Worm (Caenorhabditis elegans): ENCODE results near the gene F54C9.14.

F54C9.14 gene

ce11 chrII:8590684-8591083 is 28.6 kb downstream of the F54C9.14 start, which contains the start of gene aptf-4:
aptf-4 (plus strand) TSS chrII:8590984.
- TF ChIP-seq nhr-237 (tag; optimal IDR thresholded peaks at IDR 0.05) (no peak), unc-86 (tag; optimal IDR thresholded peaks at IDR 0.05) (no peak), nhr-47 (tag; optimal IDR thresholded peaks at IDR 0.05) (no peak)

- TF ChIP-seq mef-2 (tag; optimal IDR thresholded peaks at IDR 0.05) = no peak
- no peak for TF ChIP-seq nhr-19 (GFP tag; conservative IDR thresholded peaks at IDR 0.05)
- no peak for TF ChIP-seq xbp-1 (tag; optimal IDR thresholded peaks at IDR 0.05)
- no peak for TF ChIP-seq ets-5 (GFP tag; IDR thresholded peaks at IDR 0.05)
Measured at ce11 chrII:8593840-8594625, 31.9 kb downstream of the F54C9.14 start, which contains the start of gene aptf-3. aptf-3 (plus strand) TSS chrII:8594190.

- TF ChIP-seq blmp-1 (tag; optimal IDR thresholded peaks at IDR 0.05) (peak; percentile 26), alr-1 (tag; optimal IDR thresholded peaks at IDR 0.05; ENCODE audit: borderline replicate concordance) (no peak)
Measured at ce11 chrII:8599214-8599613, 37.1 kb downstream of the F54C9.14 start, which contains the start of gene F28C6.5. F28C6.5 (plus strand) TSS chrII:8599514.

ce11 chrII:8600165-8600564 is 38.1 kb downstream of the F54C9.14 start, which contains the start of gene pigg-1:
pigg-1 (minus strand) TSS chrII:8600265.
- TF ChIP-seq swsn-7 (tag; optimal IDR thresholded peaks at IDR 0.05) (no peak), pag-3 (tag; optimal IDR thresholded peaks at IDR 0.05; ENCODE audit: borderline replicate concordance, insufficient read depth) (no peak), ceh-8 (GFP tag; optimal IDR thresholded peaks at IDR 0.05) (no peak)

- peak in 1 of 6 experiments; percentile 84 for TF ChIP-seq elt-3 (tag; optimal IDR thresholded peaks at IDR 0.05)
- no peak for TF ChIP-seq sox-4 (tag; optimal IDR thresholded peaks at IDR 0.05)
- peak in 1 of 2 experiments; percentile 39 for TF ChIP-seq mdl-1 (tag; optimal IDR thresholded peaks at IDR 0.05)
- peak; percentile 65 to 78 (median 67) for TF ChIP-seq dpl-1 (GFP tag; optimal IDR thresholded peaks at IDR 0.05)
- TF ChIP-seq sup-37 (GFP tag; optimal IDR thresholded peaks at IDR 0.05) = no peak
- TF ChIP-seq snu-23 (GFP tag; optimal IDR thresholded peaks at IDR 0.05) = peak; percentile 69
- TF ChIP-seq C16A3.4 (tag; optimal IDR thresholded peaks at IDR 0.05) = peak; percentile 61
- TF ChIP-seq unc-86 (tag; optimal IDR thresholded peaks at IDR 0.05) = peak; percentile 26
- TF ChIP-seq snpc-4 (tag; optimal IDR thresholded peaks at IDR 0.05) = peak; percentile 4
- TF ChIP-seq fkh-4 (tag; optimal IDR thresholded peaks at IDR 0.05; ENCODE audit: borderline replicate concordance) = no peak
- peak; percentile 48 for TF ChIP-seq nhr-85 (tag)
- no peak for TF ChIP-seq unc-98 (GFP tag; IDR thresholded peaks at IDR 0.05)
- no peak for TF ChIP-seq nhr-90 (tag; optimal IDR thresholded peaks at IDR 0.05; ENCODE audit: poor library complexity)
- TF ChIP-seq grh-1 (GFP tag; IDR thresholded peaks at IDR 0.05) = no peak
- no peak for TF ChIP-seq lin-14 (GFP tag; optimal IDR thresholded peaks at IDR 0.05)
- TF ChIP-seq lir-3 (tag; optimal IDR thresholded peaks at IDR 0.05; ENCODE audit: poor library complexity) = no peak
- TF ChIP-seq vab-15 (tag; optimal IDR thresholded peaks at IDR 0.05) = no peak
- TF ChIP-seq fkh-10 (GFP tag; optimal IDR thresholded peaks at IDR 0.05) = no peak
- TF ChIP-seq jun-1 (tag; optimal IDR thresholded peaks at IDR 0.05) = peak; percentile 37
- no peak for TF ChIP-seq dsc-1 (tag; optimal IDR thresholded peaks at IDR 0.05)
- TF ChIP-seq mab-9 (GFP tag; IDR thresholded peaks at IDR 0.05) = no peak
- TF ChIP-seq lin-39 (tag; optimal IDR thresholded peaks at IDR 0.05) = no peak
- TF ChIP-seq fkh-8 (tag; optimal IDR thresholded peaks at IDR 0.05) = peak; percentile 32
- TF ChIP-seq swsn-7 (tag; optimal IDR thresholded peaks at IDR 0.05) = peak; percentile 53
- TF ChIP-seq mef-2 (tag; optimal IDR thresholded peaks at IDR 0.05) = no peak
- no peak for TF ChIP-seq aly-2 (tag; optimal IDR thresholded peaks at IDR 0.05)
- peak; percentile 38 for TF ChIP-seq nhr-19 (GFP tag; conservative IDR thresholded peaks at IDR 0.05)
- peak; percentile 67 for TF ChIP-seq blmp-1 (tag; optimal IDR thresholded peaks at IDR 0.05)
- TF ChIP-seq nhr-11 (tag; optimal IDR thresholded peaks at IDR 0.05) = no peak
- TF ChIP-seq lin-13 (GFP tag; optimal IDR thresholded peaks at IDR 0.05) = peak; percentile 12
- TF ChIP-seq Y116A8C.19 (tag; optimal IDR thresholded peaks at IDR 0.05; ENCODE audit: borderline replicate concordance) = no peak
- no peak for TF ChIP-seq C34B4.2 (tag; optimal IDR thresholded peaks at IDR 0.05)
- no peak for TF ChIP-seq efl-3 (GFP tag; optimal IDR thresholded peaks at IDR 0.05)
Measured at ce11 chrII:8602337-8602944, 40.3 kb downstream of the F54C9.14 start, which contains the start of the genes cpf-1 and rpl-26. cpf-1 (minus strand) TSS chrII:8602440. rpl-26 (plus strand) TSS chrII:8602785.
